Worm (Caenorhabditis elegans): ENCODE results near the gene F09C6.16.

- TF ChIP-seq vab-7 (GFP tag; IDR thresholded peaks at IDR 0.05) = no peak
- no peak for TF ChIP-seq Y5F2A.4 (GFP tag; optimal IDR thresholded peaks at IDR 0.05)
- TF ChIP-seq ztf-11 (tag; optimal IDR thresholded peaks at IDR 0.05) = no peak
- no peak for TF ChIP-seq ceh-82 (tag; optimal IDR thresholded peaks at IDR 0.05)
- no peak for TF ChIP-seq nhr-237 (tag; optimal IDR thresholded peaks at IDR 0.05)
- no peak for TF ChIP-seq jun-1 (tag; optimal IDR thresholded peaks at IDR 0.05)
These were observed 40.0 kb downstream of the F09C6.16 start, which contains the start of gene clec-33 for ce11 chrV:16869740-16870139.

Data from whole organism, L4 larva.